Worm (Caenorhabditis elegans): ENCODE measurements around the gene M199.134.
"Not testable (repeated sequence)": the region's sequence is repeated elsewhere in the genome, so short reads cannot be mapped to it uniquely, and the experiment has no call there.

M199.134 gene

DNA sequence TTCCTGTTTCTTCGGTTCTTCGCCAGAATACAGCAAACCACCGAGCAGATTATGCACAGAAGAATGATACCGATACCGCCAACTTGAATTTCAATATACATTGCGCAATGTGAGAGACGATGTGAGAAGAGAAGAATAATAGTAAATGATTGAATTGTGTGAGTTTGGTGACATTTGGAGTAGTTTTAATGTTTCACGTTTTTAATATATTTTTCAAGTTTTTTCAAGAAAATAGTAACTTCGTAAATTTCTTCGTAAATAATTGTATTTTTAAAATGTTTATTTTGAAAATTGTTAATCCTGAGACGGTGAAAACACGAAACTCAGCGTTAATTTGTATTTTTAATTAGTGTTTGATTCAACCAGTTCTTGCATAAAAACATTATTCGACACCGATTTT lies at the start of gene M199.134:
M199.134 (minus strand) TSS at position 101 of the 400 bp plus-strand sequence.
- TF ChIP-seq elt-1 (tag; optimal IDR thresholded peaks at IDR 0.05) (no peak), ceh-16 (tag; optimal IDR thresholded peaks at IDR 0.05) (no peak), nhr-43 (tag; optimal IDR thresholded peaks at IDR 0.05; ENCODE audit: poor library complexity, severe bottlenecking) (no peak), nhr-28 (tag; optimal IDR thresholded peaks at IDR 0.05) (no peak), jun-1 (tag; optimal IDR thresholded peaks at IDR 0.05) (no peak), lsy-12 (tag; optimal IDR thresholded peaks at IDR 0.05) (no peak), ztf-11 (tag; optimal IDR thresholded peaks at IDR 0.05) (no peak), ceh-28 (tag; optimal IDR thresholded peaks at IDR 0.05) (no peak), fkh-2 (tag; optimal IDR thresholded peaks at IDR 0.05) (no peak), tbx-2 (tag; optimal IDR thresholded peaks at IDR 0.05) (no peak), lin-15B (tag; optimal IDR thresholded peaks at IDR 0.05) (no peak), nhr-25 (tag; optimal IDR thresholded peaks at IDR 0.05) (no peak), fos-1 (tag; optimal IDR thresholded peaks at IDR 0.05) (no peak), R02D3.7 (tag; optimal IDR thresholded peaks at IDR 0.05) (no peak), nhr-77 (tag; optimal IDR thresholded peaks at IDR 0.05) (no peak), pqm-1 (tag; optimal IDR thresholded peaks at IDR 0.05) (no peak)

DNA sequence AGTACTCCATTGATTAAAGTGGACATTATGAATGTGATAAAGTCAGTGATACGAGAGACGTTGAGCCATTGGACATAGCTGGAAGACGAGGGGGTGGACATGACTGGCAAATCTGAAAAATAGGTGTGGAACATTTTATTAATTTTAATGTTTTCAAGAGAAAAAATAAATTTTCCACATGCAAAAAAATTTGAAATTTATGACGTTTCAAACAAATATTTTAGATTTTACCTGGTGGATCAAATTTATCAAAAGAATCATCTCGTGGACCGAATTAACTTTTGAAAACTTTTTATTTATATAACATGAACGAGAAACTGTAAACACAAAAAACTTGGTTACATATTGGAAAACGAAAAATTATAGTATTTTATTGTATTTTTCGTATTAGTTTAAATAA lies 34.1 kb upstream of the M199.134 start, which contains the start of gene str-78:
str-78 (minus strand) TSS at position 101 of the 400 bp plus-strand sequence.
- no peak for TF ChIP-seq lin-15B (tag; optimal IDR thresholded peaks at IDR 0.05)
- TF ChIP-seq pha-4 (tag; optimal IDR thresholded peaks at IDR 0.05), result no peak
- TF ChIP-seq snpc-4 (tag; optimal IDR thresholded peaks at IDR 0.05), result no peak
- no peak for TF ChIP-seq skn-1 (tag; optimal IDR thresholded peaks at IDR 0.05)
- no peak for TF ChIP-seq ceh-82 (tag; optimal IDR thresholded peaks at IDR 0.05)
- no peak for TF ChIP-seq ceh-9 (tag; optimal IDR thresholded peaks at IDR 0.05)
- TF ChIP-seq nhr-77 (tag; optimal IDR thresholded peaks at IDR 0.05), result no peak
- no peak for TF ChIP-seq elt-2 (tag; optimal IDR thresholded peaks at IDR 0.05)
- no peak for TF ChIP-seq unc-62 (GFP tag; optimal IDR thresholded peaks at IDR 0.05)
- no peak for TF ChIP-seq ztf-11 (tag; optimal IDR thresholded peaks at IDR 0.05)
- no peak for TF ChIP-seq lsy-12 (tag; optimal IDR thresholded peaks at IDR 0.05)
- no peak for TF ChIP-seq egl-5 (tag; optimal IDR thresholded peaks at IDR 0.05)
- no peak for TF ChIP-seq nfya-1 (tag; optimal IDR thresholded peaks at IDR 0.05; ENCODE audit: insufficient read depth)
- TF ChIP-seq jun-1 (tag; optimal IDR thresholded peaks at IDR 0.05), result no peak
- TF ChIP-seq unc-39 (tag; optimal IDR thresholded peaks at IDR 0.05), result no peak
- TF ChIP-seq mdl-1 (tag; optimal IDR thresholded peaks at IDR 0.05), result no peak
- TF ChIP-seq aly-2 (tag; optimal IDR thresholded peaks at IDR 0.05), result no peak

DNA sequence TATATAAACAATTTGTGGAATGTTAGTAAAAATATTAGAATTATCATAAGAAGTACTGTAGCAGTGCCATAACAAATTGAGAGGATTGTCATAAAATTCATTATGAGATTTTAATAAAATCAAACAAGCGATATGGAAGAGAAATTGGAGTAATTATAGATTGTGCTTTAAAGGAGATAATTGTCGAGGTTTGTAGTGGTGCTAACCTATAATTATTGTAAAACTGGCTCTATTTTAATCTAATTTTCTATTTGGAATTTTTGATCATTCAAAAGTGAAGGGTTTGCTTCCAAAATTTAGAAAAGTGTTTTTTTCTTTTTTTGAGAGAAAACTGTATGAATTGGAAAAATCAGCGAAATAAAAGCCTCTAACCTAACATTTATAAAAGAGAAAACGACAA lies 27.8 kb upstream of the M199.134 start, which contains the start of gene srg-51:
srg-51 (minus strand) TSS at position 101 of the 400 bp plus-strand sequence.
- TF ChIP-seq hmg-11 (tag; optimal IDR thresholded peaks at IDR 0.05) (no peak), fos-1 (tag; optimal IDR thresholded peaks at IDR 0.05) (no peak), aly-2 (tag; optimal IDR thresholded peaks at IDR 0.05) (no peak), nhr-67 (tag; optimal IDR thresholded peaks at IDR 0.05) (no peak), egl-27 (tag; optimal IDR thresholded peaks at IDR 0.05) (no peak), nhr-23 (tag; optimal IDR thresholded peaks at IDR 0.05) (no peak), egl-5 (tag; optimal IDR thresholded peaks at IDR 0.05) (no peak), ceh-82 (tag; optimal IDR thresholded peaks at IDR 0.05) (no peak), zag-1 (tag; optimal IDR thresholded peaks at IDR 0.05) (no peak), eor-1 (tag; optimal IDR thresholded peaks at IDR 0.05) (no peak), nhr-237 (tag; optimal IDR thresholded peaks at IDR 0.05) (no peak), jun-1 (tag; optimal IDR thresholded peaks at IDR 0.05) (no peak), sea-2 (GFP tag; optimal IDR thresholded peaks at IDR 0.05) (no peak), tbx-2 (tag; optimal IDR thresholded peaks at IDR 0.05) (no peak), lin-39 (tag; optimal IDR thresholded peaks at IDR 0.05) (no peak)

DNA sequence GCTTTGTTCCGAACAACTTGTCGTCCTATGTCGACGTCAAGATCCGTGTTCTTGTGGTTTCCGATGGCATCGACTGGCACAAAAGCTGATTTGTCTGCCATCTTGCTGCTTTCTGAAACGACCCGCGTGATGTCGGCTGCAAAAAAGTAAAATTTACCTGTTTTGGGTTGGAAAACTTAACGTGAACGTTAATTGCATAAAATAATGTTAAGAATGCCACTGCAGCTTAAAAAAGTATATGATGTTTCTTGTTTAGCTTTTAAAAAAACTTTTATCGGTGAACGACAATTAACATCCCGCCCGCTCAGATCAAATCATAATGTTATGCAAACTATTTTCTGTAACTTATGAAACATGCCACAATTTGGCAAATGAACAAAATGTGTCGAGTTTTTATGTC lies 20.9 kb upstream of the M199.134 start, which contains the start of gene M199.8:
M199.8 (minus strand) TSS at position 101 of the 400 bp plus-strand sequence.
- TF ChIP-seq nhr-23, eor-1, ceh-16 (tag; optimal IDR thresholded peaks at IDR 0.05): not testable (repeated sequence)
